Worm (Caenorhabditis elegans): Measurements from ENCODE around the gene R08C7.5.

ce11 chrIV:4480027-4480426 lies 50.0 kb downstream of the R08C7.5 start, which contains the start of gene M01H9.10:
- TF ChIP-seq elt-3 (tag; optimal IDR thresholded peaks at IDR 0.05), result no peak
- no peak for TF ChIP-seq nhr-67 (tag; optimal IDR thresholded peaks at IDR 0.05)
- TF ChIP-seq ztf-11 (tag; optimal IDR thresholded peaks at IDR 0.05), result no peak
- no peak for TF ChIP-seq nhr-25 (tag; optimal IDR thresholded peaks at IDR 0.05)
- TF ChIP-seq jun-1 (tag; optimal IDR thresholded peaks at IDR 0.05), result no peak

Data from whole organism, L3 larva.